Worm (Caenorhabditis elegans) whole organism, early embryonic: ENCODE results near the gene ubq-1.

Source experiments
- aly-1 ChIP-seq: sonication (generic microtip); optimal IDR thresholded peaks from 2 replicates; lab custom pipeline; 2016; ENCODE audit warnings: missing genetic modification characterization, missing compliant biosample characterization
- ets-7 ChIP-seq: sonication (generic microtip); optimal IDR thresholded peaks from 2 replicates; lab custom pipeline; 2016; ENCODE audit warnings: missing genotype, missing genetic modification characterization, missing compliant biosample characterization
- sea-1 ChIP-seq: fragments of 200-800 bp; sonication (Bioruptor generic); conservative IDR thresholded peaks from 2 replicates; pipeline ENCODE4 v1.3.6; 2022; ENCODE audit warnings: missing genetic modification characterization, missing compliant biosample characterization

DNA sequence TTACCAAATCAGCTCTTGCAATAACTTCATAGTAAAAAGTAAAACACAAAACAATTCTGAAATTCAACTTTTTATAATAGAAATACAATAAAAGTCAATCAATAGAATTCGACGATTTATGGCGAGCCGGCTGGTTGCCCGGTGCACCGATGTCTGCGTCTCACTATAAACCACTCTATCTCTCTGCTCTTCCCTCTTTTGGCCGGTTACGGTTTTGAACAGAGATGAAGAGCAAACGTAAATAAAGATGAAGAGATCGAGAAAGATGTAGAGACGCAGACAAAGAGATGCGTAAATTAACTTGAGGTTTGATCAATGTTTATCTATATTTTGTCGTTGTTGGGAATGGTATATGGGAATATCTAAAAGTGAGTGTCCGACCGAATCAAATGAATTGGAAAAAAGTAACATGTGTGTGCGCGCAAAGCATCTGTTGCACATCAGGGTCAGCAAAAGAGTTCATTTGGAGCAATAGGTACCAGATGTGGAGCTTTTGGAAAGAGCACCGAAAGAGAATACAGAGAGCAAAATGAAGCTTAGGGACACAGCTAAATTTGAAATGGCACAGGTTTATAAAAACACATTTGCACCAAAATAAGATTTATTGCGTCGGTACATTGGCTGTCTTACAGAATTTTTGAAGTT lies 40.3 kb downstream of the ubq-1 start:
- no peak for TF ChIP-seq sea-1 (GFP tag; lab: Robert Waterston, UW)
- TF ChIP-seq aly-1 (tag; lab: Kevin White, UChicago), result no peak
- TF ChIP-seq ets-7 (tag; lab: Kevin White, UChicago), result no peak
